Worm (Caenorhabditis elegans): ENCODE data around the gene T13G4.7.

The T13G4.7 gene

DNA sequence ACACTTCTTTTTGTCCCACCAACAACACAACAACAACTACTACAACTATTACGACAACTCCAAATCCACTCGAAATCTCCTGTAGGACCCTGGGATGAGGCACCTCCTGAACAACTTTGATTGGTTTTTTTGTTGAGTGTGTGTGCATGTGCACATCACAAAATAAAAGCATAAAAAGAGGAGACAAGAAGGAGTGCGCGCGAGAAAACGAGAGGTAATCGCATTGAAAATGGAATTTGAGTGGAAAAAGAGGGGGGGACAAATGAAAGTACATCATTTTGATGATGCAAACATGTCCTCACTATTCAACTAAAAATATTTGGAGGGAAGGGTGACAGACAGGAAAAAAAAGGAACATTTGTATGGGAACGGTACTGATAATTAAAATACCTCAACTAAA is 20.5 kb downstream of the T13G4.7 start:
- TF ChIP-seq ZK185.1 (tag; optimal IDR thresholded peaks at IDR 0.05; ENCODE audit: poor library complexity, severe bottlenecking): no peak
- TF ChIP-seq ceh-27 (GFP tag; optimal IDR thresholded peaks at IDR 0.05): peak; percentile 85

- no peak for TF ChIP-seq somi-1 (GFP tag; optimal IDR thresholded peaks at IDR 0.05)
- TF ChIP-seq F49E8.2 (tag; optimal IDR thresholded peaks at IDR 0.05; ENCODE audit: insufficient read depth): no peak
- no peak for TF ChIP-seq mel-28 (tag; optimal IDR thresholded peaks at IDR 0.05; ENCODE audit: borderline replicate concordance)
- no peak for TF ChIP-seq egl-44 (GFP tag; IDR thresholded peaks at IDR 0.05)
- no peak for TF ChIP-seq attf-3 (GFP tag; conservative IDR thresholded peaks at IDR 0.05)
- no peak for TF ChIP-seq athp-1 (tag; optimal IDR thresholded peaks at IDR 0.05)
- TF ChIP-seq nfyb-1 (GFP tag; IDR thresholded peaks at IDR 0.05): no peak
- TF ChIP-seq ets-4 (GFP tag; optimal IDR thresholded peaks at IDR 0.05): no peak
- TF ChIP-seq C06A6.2 (GFP tag; conservative IDR thresholded peaks at IDR 0.05): no peak
- TF ChIP-seq chd-7 (tag; optimal IDR thresholded peaks at IDR 0.05): no peak
- no peak for TF ChIP-seq B0035.1 (tag; optimal IDR thresholded peaks at IDR 0.05)
- no peak for TF ChIP-seq lin-35 (GFP tag; optimal IDR thresholded peaks at IDR 0.05)
- no peak for TF ChIP-seq ceh-58 (GFP tag; IDR thresholded peaks at IDR 0.05)
- TF ChIP-seq hsf-1 (GFP tag; IDR thresholded peaks at IDR 0.05): no peak
- TF ChIP-seq aptf-3 (GFP tag; IDR thresholded peaks at IDR 0.05): no peak
- no peak for TF ChIP-seq nhr-80 (tag; optimal IDR thresholded peaks at IDR 0.05)
- TF ChIP-seq nhr-179 (tag; optimal IDR thresholded peaks at IDR 0.05): no peak
- TF ChIP-seq snpc-3.4 (tag; optimal IDR thresholded peaks at IDR 0.05): no peak
- TF ChIP-seq sptf-2 (GFP tag; optimal IDR thresholded peaks at IDR 0.05): no peak
- TF ChIP-seq ceh-100 (GFP tag; IDR thresholded peaks at IDR 0.05): no peak
Measured at ce11 chrX:1183985-1184384, 21.9 kb downstream of the T13G4.7 start.

ce11 chrX:1183258-1183657 is 22.7 kb downstream of the T13G4.7 start:
- no peak for TF ChIP-seq T26A5.8 (tag; optimal IDR thresholded peaks at IDR 0.05)
- TF ChIP-seq mel-28 (tag; optimal IDR thresholded peaks at IDR 0.05; ENCODE audit: borderline replicate concordance): no peak
- TF ChIP-seq hmg-20 (GFP tag; IDR thresholded peaks at IDR 0.05): no peak
- TF ChIP-seq F57C9.4 (tag; optimal IDR thresholded peaks at IDR 0.05): no peak
- no peak for TF ChIP-seq ama-1 (optimal IDR thresholded peaks at IDR 0.05)
- no peak for TF ChIP-seq ama-1 (GFP tag; optimal IDR thresholded peaks at IDR 0.05)
- TF ChIP-seq F57A8.1 (GFP tag; optimal IDR thresholded peaks at IDR 0.05): no peak
- TF ChIP-seq F49E8.2 (tag; optimal IDR thresholded peaks at IDR 0.05; ENCODE audit: insufficient read depth): no peak
- TF ChIP-seq ets-4 (GFP tag; optimal IDR thresholded peaks at IDR 0.05): no peak
- no peak for TF ChIP-seq egl-18 (GFP tag; IDR thresholded peaks at IDR 0.05)

- TF ChIP-seq zfh-2 (GFP tag; conservative IDR thresholded peaks at IDR 0.05) (peak; percentile 55; the same call in 1 of the 2 replicates), dpff-1 (tag; optimal IDR thresholded peaks at IDR 0.05) (no peak), mel-28 (tag; optimal IDR thresholded peaks at IDR 0.05; ENCODE audit: borderline replicate concordance) (no peak), xnd-1 (tag; optimal IDR thresholded peaks at IDR 0.05) (no peak), nhr-179 (tag; optimal IDR thresholded peaks at IDR 0.05) (no peak), snpc-1.3 (tag; optimal IDR thresholded peaks at IDR 0.05; ENCODE audit: insufficient read depth) (no peak), F52B5.7 (tag; optimal IDR thresholded peaks at IDR 0.05) (no peak)
Measured at ce11 chrX:1181271-1181958, 24.5 kb downstream of the T13G4.7 start.

Data from whole organism, young adult.